Worm (Caenorhabditis elegans): ENCODE data around the gene F52E4.5.

The F52E4.5 gene

ce11 chrX:3106137-3106536, 19.0 kb upstream of the F52E4.5 start, which contains the start of gene K10B3.5 (continued):
- TF ChIP-seq gmeb-2 (tag; optimal IDR thresholded peaks at IDR 0.05) = no peak
- TF ChIP-seq mec-3 (tag; optimal IDR thresholded peaks at IDR 0.05; ENCODE audit: borderline replicate concordance) = no peak
- peak; percentile 59 for TF ChIP-seq ceh-31 (tag; optimal IDR thresholded peaks at IDR 0.05)
- TF ChIP-seq fkh-10 (GFP tag; optimal IDR thresholded peaks at IDR 0.05) = no peak
- no peak for TF ChIP-seq unc-55 (GFP tag; optimal IDR thresholded peaks at IDR 0.05)
- no peak for TF ChIP-seq madf-2 (tag; optimal IDR thresholded peaks at IDR 0.05)
- no peak for TF ChIP-seq che-1 (tag; optimal IDR thresholded peaks at IDR 0.05)
- no peak for TF ChIP-seq ets-4 (tag; optimal IDR thresholded peaks at IDR 0.05)
- no peak for TF ChIP-seq C08G9.2 (tag; optimal IDR thresholded peaks at IDR 0.05)
- no peak for TF ChIP-seq fkh-6 (tag; optimal IDR thresholded peaks at IDR 0.05)
- TF ChIP-seq ceh-45 (GFP tag; IDR thresholded peaks at IDR 0.05) = no peak
- TF ChIP-seq F13H6.1 (tag; optimal IDR thresholded peaks at IDR 0.05) = no peak
- no peak for TF ChIP-seq ahr-1 (tag; optimal IDR thresholded peaks at IDR 0.05)
- TF ChIP-seq pqm-1 (tag; optimal IDR thresholded peaks at IDR 0.05) = no peak
- TF ChIP-seq elt-2 (tag; optimal IDR thresholded peaks at IDR 0.05) = peak; percentile 19
- TF ChIP-seq T23F11.4 (GFP tag; optimal IDR thresholded peaks at IDR 0.05) = no peak
- TF ChIP-seq lin-11 (tag; optimal IDR thresholded peaks at IDR 0.05) = no peak
- no peak for TF ChIP-seq zip-5 (tag; optimal IDR thresholded peaks at IDR 0.05)
- TF ChIP-seq sox-4 (tag; optimal IDR thresholded peaks at IDR 0.05) = no peak
- TF ChIP-seq pax-1 (tag; optimal IDR thresholded peaks at IDR 0.05) = peak; percentile 44
- no peak for TF ChIP-seq ceh-2 (tag; optimal IDR thresholded peaks at IDR 0.05)
- no peak for TF ChIP-seq nhr-11 (tag; optimal IDR thresholded peaks at IDR 0.05)
- peak; percentile 17 for TF ChIP-seq rnt-1 (tag; optimal IDR thresholded peaks at IDR 0.05)
- TF ChIP-seq ceh-18 (tag; optimal IDR thresholded peaks at IDR 0.05) = peak; percentile 34
- TF ChIP-seq K09A11.1 (tag; optimal IDR thresholded peaks at IDR 0.05; ENCODE audit: insufficient read depth) = no peak
- TF ChIP-seq nfya-1 (tag; optimal IDR thresholded peaks at IDR 0.05) = peak; percentile 59
- no peak for TF ChIP-seq pha-4 (tag; optimal IDR thresholded peaks at IDR 0.05)

DNA sequence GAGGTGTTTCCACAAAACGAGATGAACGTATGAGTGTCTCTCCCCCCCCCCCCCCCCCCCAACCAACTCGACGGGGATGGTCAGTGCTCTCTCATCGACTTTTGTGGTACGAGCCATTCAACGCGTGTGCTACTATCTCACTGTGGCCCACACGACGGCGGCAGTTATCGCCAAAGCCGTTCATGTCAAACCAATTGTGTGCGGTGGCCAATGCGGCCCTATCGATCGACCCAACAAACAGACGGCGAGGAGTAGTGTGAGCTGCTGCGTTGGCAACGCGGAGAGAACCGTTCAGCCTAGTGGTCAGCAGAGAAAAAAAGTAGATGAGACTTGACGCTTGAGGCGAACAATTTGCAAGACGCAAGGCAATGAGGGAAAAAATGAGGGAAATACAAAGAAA, 15.7 kb upstream of the F52E4.5 start:
- TF ChIP-seq unc-55 (GFP tag; optimal IDR thresholded peaks at IDR 0.05) (peak; percentile 20), lin-11 (tag; optimal IDR thresholded peaks at IDR 0.05) (no peak), lim-6 (tag; optimal IDR thresholded peaks at IDR 0.05) (no peak), nfya-1 (tag; optimal IDR thresholded peaks at IDR 0.05) (peak; percentile 55), F13H6.1 (tag; optimal IDR thresholded peaks at IDR 0.05) (no peak), sox-2 (GFP tag; IDR thresholded peaks at IDR 0.05) (no peak; the same call in 1 of the 2 replicates), gmeb-2 (tag; optimal IDR thresholded peaks at IDR 0.05) (no peak), C38D4.7 (GFP tag; optimal IDR thresholded peaks at IDR 0.05) (no peak), unc-42 (tag; optimal IDR thresholded peaks at IDR 0.05) (no peak), ceh-48 (tag; optimal IDR thresholded peaks at IDR 0.05) (peak; percentile 60), tbx-2 (tag; optimal IDR thresholded peaks at IDR 0.05) (peak; percentile 59), ref-2 (tag; optimal IDR thresholded peaks at IDR 0.05) (no peak), ceh-31 (tag; optimal IDR thresholded peaks at IDR 0.05) (peak; percentile 15), T23F11.4 (GFP tag; optimal IDR thresholded peaks at IDR 0.05) (no peak), ceh-34 (tag; optimal IDR thresholded peaks at IDR 0.05) (peak; percentile 8), pros-1 (tag; optimal IDR thresholded peaks at IDR 0.05) (no peak), ceh-6 (GFP tag; optimal IDR thresholded peaks at IDR 0.05) (peak; percentile 33)

ce11 chrX:3102165-3102564, 15.0 kb upstream of the F52E4.5 start, which contains the start of gene ztf-13:
ztf-13 (minus strand) TSS chrX:3102175.
- no peak for TF ChIP-seq ama-1 (optimal IDR thresholded peaks at IDR 0.05)
- TF ChIP-seq elt-2 (tag; optimal IDR thresholded peaks at IDR 0.05) = peak; percentile 4
- TF ChIP-seq fax-1 (tag; optimal IDR thresholded peaks at IDR 0.05) = no peak
- no peak for TF ChIP-seq ceh-19 (GFP tag; optimal IDR thresholded peaks at IDR 0.05)
- no peak for TF ChIP-seq unc-86 (tag; optimal IDR thresholded peaks at IDR 0.05)
